Fruit fly (Drosophila melanogaster) whole organism, pupa: ENCODE results near the gene CG44426.

Source experiments
- CG13204 ChIP-seq: fragments of 200-800 bp; sonication (Bioruptor generic); optimal IDR thresholded peaks from 2 replicates; lab custom pipeline; 2018; ENCODE audit warnings: missing biosample characterization, mild to moderate bottlenecking, missing genetic modification characterization, moderate library complexity
- CG17806 ChIP-seq: fragments of 200-800 bp; sonication (Bioruptor generic); optimal IDR thresholded peaks from 2 replicates; lab custom pipeline; 2018; ENCODE audit warnings: missing biosample characterization, mild to moderate bottlenecking, missing genetic modification characterization, moderate library complexity
- CG32121 ChIP-seq: fragments of 200-800 bp; sonication (Bioruptor generic); IDR thresholded peaks from 2 replicates; pipeline ENCODE4 v1.3.6; 2022; ENCODE audit warnings: missing biosample characterization, missing genetic modification characterization
- CG4496 ChIP-seq: fragments of 200-800 bp; sonication (Bioruptor generic); IDR thresholded peaks from 3 replicates; pipeline ENCODE4 v1.3.6; 2022; ENCODE audit warnings: missing biosample characterization, missing genetic modification characterization
- CG8159 ChIP-seq: fragments of 200-800 bp; sonication (Bioruptor generic); optimal IDR thresholded peaks from 3 replicates; lab custom pipeline; 2018; ENCODE audit warnings: missing biosample characterization, mild to moderate bottlenecking, missing genetic modification characterization, moderate library complexity
- CG8301 ChIP-seq: fragments of 200-800 bp; sonication (Bioruptor generic); optimal IDR thresholded peaks from 2 replicates; lab custom pipeline; 2018; ENCODE audit warnings: missing biosample characterization, mild to moderate bottlenecking, missing genetic modification characterization
- EcR ChIP-seq: fragments of 200-800 bp; sonication (Bioruptor generic); optimal IDR thresholded peaks from 3 replicates; lab custom pipeline; 2019; ENCODE audit warnings: missing biosample characterization, missing genetic modification characterization, mild to moderate bottlenecking, moderate library complexity, missing genetic modification reagents
- Ets98B ChIP-seq: fragments of 200-800 bp; sonication (Bioruptor generic); IDR thresholded peaks from 2 replicates; pipeline ENCODE4 v1.3.6; 2022; ENCODE audit warnings: missing biosample characterization, missing genetic modification characterization
- Pif1B ChIP-seq: fragments of 200-800 bp; sonication (Bioruptor generic); optimal IDR thresholded peaks from 3 replicates; lab custom pipeline; 2016; ENCODE audit warnings: missing biosample characterization, missing genetic modification characterization
- Snoo ChIP-seq: fragments of 200-800 bp; sonication (Bioruptor generic); optimal IDR thresholded peaks from 3 replicates; lab custom pipeline; 2017; ENCODE audit warnings: missing biosample characterization, mild to moderate bottlenecking, missing genetic modification characterization, inconsistent platforms
- fd96Ca ChIP-seq: fragments of 200-800 bp; sonication (Bioruptor generic); IDR thresholded peaks from 3 replicates; pipeline ENCODE4 v1.3.6; 2022; ENCODE audit warnings: missing biosample characterization, missing genetic modification characterization
- rn ChIP-seq: fragments of 200-800 bp; sonication (Bioruptor generic); IDR thresholded peaks from 2 replicates; pipeline ENCODE4 v1.3.6; 2022; ENCODE audit warnings: missing biosample characterization, missing genetic modification characterization

dm6 chrX:21025788-21026187, 47.7 kb downstream of the CG44426 start, which contains the start of gene r-cup:
- TF ChIP-seq CG4496, result no peak
- TF ChIP-seq Ets98B (GFP tag; lab: Robert Waterston, UW), result no peak
- TF ChIP-seq CG8159 (tag; lab: Kevin White, UChicago), result no peak
- TF ChIP-seq CG17806 (tag; lab: Kevin White, UChicago), result no peak
- TF ChIP-seq Snoo (tag; lab: Kevin White, UChicago), result no peak
- no peak for TF ChIP-seq CG32121
- no peak for TF ChIP-seq Pif1B (GFP tag; lab: Kevin White, UChicago)
- no peak for TF ChIP-seq CG13204 (GFP tag; lab: Kevin White, UChicago)
- TF ChIP-seq rn, result no peak
- TF ChIP-seq CG8301, result no peak
- TF ChIP-seq EcR (GFP tag; lab: Kevin White, UChicago), result no peak
- no peak for TF ChIP-seq fd96Ca (GFP tag; lab: Robert Waterston, UW)
